Worm (Caenorhabditis elegans): ENCODE results near the gene cest-34.

cest-34 gene

ce11 chrV:6709050-6709683 is 32.6 kb downstream of the cest-34 start, which contains the start of gene dlst-1 (continued):
- TF ChIP-seq F23B12.7 (tag; optimal IDR thresholded peaks at IDR 0.05; ENCODE audit: insufficient read depth) (no peak), ceh-100 (GFP tag; IDR thresholded peaks at IDR 0.05) (no peak), ztf-6 (GFP tag; IDR thresholded peaks at IDR 0.05) (no peak), nhr-27 (tag; optimal IDR thresholded peaks at IDR 0.05) (no peak), ztf-25 (GFP tag; IDR thresholded peaks at IDR 0.05) (no peak), hlh-12 (tag; optimal IDR thresholded peaks at IDR 0.05) (no peak), T26A5.8 (tag; optimal IDR thresholded peaks at IDR 0.05) (no peak), ets-4 (GFP tag; optimal IDR thresholded peaks at IDR 0.05) (no peak), akir-1 (GFP tag; optimal IDR thresholded peaks at IDR 0.05) (no peak), cebp-2 (GFP tag; IDR thresholded peaks at IDR 0.05) (no peak), B0261.1 (tag; optimal IDR thresholded peaks at IDR 0.05) (peak; percentile 24), madf-8 (GFP tag; conservative IDR thresholded peaks at IDR 0.05) (peak; percentile 35), sea-2 (GFP tag; IDR thresholded peaks at IDR 0.05) (no peak), Y95B8A.8 (GFP tag; IDR thresholded peaks at IDR 0.05) (no peak), hsf-1 (GFP tag; IDR thresholded peaks at IDR 0.05) (0 out of 2 replicates have a peak, but pooled peaks have one; percentile 17), ama-1 (optimal IDR thresholded peaks at IDR 0.05) (no peak), ama-1 (GFP tag; optimal IDR thresholded peaks at IDR 0.05) (no peak), dox-1 (GFP tag; IDR thresholded peaks at IDR 0.05) (peak; percentile 65), snpc-1.3 (tag; optimal IDR thresholded peaks at IDR 0.05; ENCODE audit: insufficient read depth) (peak; percentile 10), ceh-58 (GFP tag; IDR thresholded peaks at IDR 0.05) (no peak), F52B5.7 (tag; optimal IDR thresholded peaks at IDR 0.05) (peak; percentile 10), F57C9.4 (tag; optimal IDR thresholded peaks at IDR 0.05) (no peak), nfya-1 (tag; optimal IDR thresholded peaks at IDR 0.05; ENCODE audit: borderline replicate concordance, insufficient read depth) (no peak), ztf-26 (tag; optimal IDR thresholded peaks at IDR 0.05) (peak; percentile 57), F55B11.4 (tag; optimal IDR thresholded peaks at IDR 0.05; ENCODE audit: borderline replicate concordance, insufficient read depth) (no peak), ztf-22 (GFP tag; optimal IDR thresholded peaks at IDR 0.05) (no peak), madf-10 (tag; optimal IDR thresholded peaks at IDR 0.05) (peak; percentile 18), nhr-80 (tag; optimal IDR thresholded peaks at IDR 0.05) (peak; percentile 12), B0336.3 (GFP tag; IDR thresholded peaks at IDR 0.05) (peak; percentile 72; the same call in 1 of the 2 replicates), sptf-2 (GFP tag; optimal IDR thresholded peaks at IDR 0.05) (peak; percentile 6), D2030.7 (GFP tag; IDR thresholded peaks at IDR 0.05) (peak; percentile 16; the same call in 1 of the 2 replicates), ceh-40 (GFP tag; IDR thresholded peaks at IDR 0.05) (0 out of 2 replicates have a peak, but pooled peaks have one; percentile 5), pbrm-1 (GFP tag; IDR thresholded peaks at IDR 0.05) (peak; percentile 39; the same call in 1 of the 2 replicates), ztf-28 (GFP tag; IDR thresholded peaks at IDR 0.05) (no peak), nfyb-1 (GFP tag; IDR thresholded peaks at IDR 0.05) (no peak; the same call in 1 of the 2 replicates), madf-6 (GFP tag; IDR thresholded peaks at IDR 0.05) (peak; percentile 77), F57A8.1 (GFP tag; optimal IDR thresholded peaks at IDR 0.05) (no peak), ceh-91 (GFP tag; IDR thresholded peaks at IDR 0.05) (no peak), ceh-79 (tag; optimal IDR thresholded peaks at IDR 0.05) (no peak), Y53G8AR.9 (GFP tag; conservative IDR thresholded peaks at IDR 0.05) (no peak), zfh-2 (GFP tag; conservative IDR thresholded peaks at IDR 0.05) (peak; percentile 57; the same call in 1 of the 2 replicates), aptf-2 (GFP tag; conservative IDR thresholded peaks at IDR 0.05) (no peak), attf-3 (GFP tag; conservative IDR thresholded peaks at IDR 0.05) (peak; percentile 77), him-1 (tag; optimal IDR thresholded peaks at IDR 0.05) (peak; percentile 35), rcor-1 (GFP tag; IDR thresholded peaks at IDR 0.05) (peak; percentile 40; the same call in 1 of the 2 replicates), lin-54 (GFP tag; optimal IDR thresholded peaks at IDR 0.05) (peak; percentile 47), tbx-9 (tag; optimal IDR thresholded peaks at IDR 0.05; ENCODE audit: borderline replicate concordance) (no peak), F22D6.2 (tag; optimal IDR thresholded peaks at IDR 0.05) (no peak)
